Worm (Caenorhabditis elegans) whole organism, L1 larva: ENCODE measurements around the gene Y7A9A.1.
"Not testable (repeated sequence)": the region's sequence is repeated elsewhere in the genome, so short reads cannot be mapped to it uniquely, and the experiment has no call there.

ENCODE experiments used
- C04F5.9 ChIP-seq: sonication (generic microtip); optimal IDR thresholded peaks from 2 replicates; lab custom pipeline; 2016; ENCODE audit warnings: missing genetic modification characterization, missing compliant biosample characterization
- alr-1 ChIP-seq: fragments of 200-800 bp; sonication (Bioruptor generic); optimal IDR thresholded peaks from 2 replicates; lab custom pipeline; 2018; ENCODE audit warnings: borderline replicate concordance, mild to moderate bottlenecking, missing genetic modification characterization, missing compliant biosample characterization
- aly-2 ChIP-seq: fragments of 150-350 bp; optimal IDR thresholded peaks from 2 replicates; lab custom pipeline; 2014; ENCODE audit warnings: missing biosample characterization, missing genetic modification characterization
- ama-1 ChIP-seq: fragments of 150-350 bp; optimal IDR thresholded peaks from 2 replicates; lab custom pipeline; 2014
- ceh-82 ChIP-seq, 3 experiments: fragments of 150-350 bp in 1 of 3; sonication (generic microtip) in 2 of 3; optimal IDR thresholded peaks; 2 replicates each; lab custom pipeline; 2014 to 2017; ENCODE audit warnings: missing biosample characterization in 3 of 3, missing genetic modification characterization in 3 of 3
- efl-1 ChIP-seq, 4 experiments: fragments of 150-350 bp; optimal IDR thresholded peaks in 3 of 4; peaks in 1 of 4; 1 replicate in 1 of 4; 2 replicates in 3 of 4; lab custom pipeline; 2014; ENCODE audit warnings: missing biosample characterization in 2 of 4, missing genetic modification characterization in 2 of 4, missing genetic modification reagents in 2 of 4
- egl-13 ChIP-seq: sonication (generic microtip); optimal IDR thresholded peaks from 2 replicates; lab custom pipeline; 2016; ENCODE audit warnings: missing genotype, missing genetic modification reagents, missing genetic modification characterization, missing compliant biosample characterization
- elt-2 ChIP-seq: sonication (generic microtip); optimal IDR thresholded peaks from 2 replicates; lab custom pipeline; 2016; ENCODE audit warnings: missing genetic modification characterization, mild to moderate bottlenecking, inconsistent platforms, missing compliant biosample characterization, missing genetic modification reagents
- ets-5 ChIP-seq: fragments of 200-800 bp; sonication (Bioruptor generic); IDR thresholded peaks from 2 replicates; pipeline ENCODE4 v1.3.6; 2022; ENCODE audit warnings: missing genetic modification characterization, missing compliant biosample characterization
- fkh-4 ChIP-seq: sonication (generic microtip); optimal IDR thresholded peaks from 2 replicates; lab custom pipeline; 2016; ENCODE audit warnings: missing compliant biosample characterization, missing genetic modification characterization, borderline replicate concordance
- fos-1 ChIP-seq: fragments of 150-350 bp; optimal IDR thresholded peaks from 2 replicates; lab custom pipeline; 2014; ENCODE audit warnings: missing biosample characterization, missing genetic modification characterization
- grh-1 ChIP-seq: fragments of 200-800 bp; sonication (Bioruptor generic); IDR thresholded peaks from 2 replicates; pipeline ENCODE4 v1.3.6; 2022; ENCODE audit warnings: missing genetic modification reagents, missing genetic modification characterization, missing compliant biosample characterization
- hlh-17 ChIP-seq: fragments of 200-800 bp; sonication (Bioruptor generic); optimal IDR thresholded peaks from 2 replicates; lab custom pipeline; 2018; ENCODE audit warnings: missing genetic modification characterization, mild to moderate bottlenecking, missing compliant biosample characterization, moderate library complexity, borderline replicate concordance
- jun-1 ChIP-seq: fragments of 150-350 bp; optimal IDR thresholded peaks from 2 replicates; lab custom pipeline; 2014; ENCODE audit warnings: missing biosample characterization, missing genetic modification reagents, missing genetic modification characterization
- lin-35 ChIP-seq, 2 experiments: fragments of 150-350 bp; optimal IDR thresholded peaks; 2 replicates each; lab custom pipeline; 2014; ENCODE audit warnings: missing biosample characterization in 2 of 2, missing genetic modification characterization in 2 of 2, missing genetic modification reagents in 2 of 2
- lir-3 ChIP-seq: sonication (generic microtip); optimal IDR thresholded peaks from 2 replicates; lab custom pipeline; 2016; ENCODE audit warnings: mild to moderate bottlenecking, missing genetic modification characterization, moderate library complexity, missing compliant biosample characterization; ENCODE audit not compliant: poor library complexity
- lsy-2 ChIP-seq, 2 experiments: fragments of 150-350 bp; optimal IDR thresholded peaks; 2 replicates each; lab custom pipeline; 2014; ENCODE audit warnings: missing biosample characterization in 2 of 2, missing genetic modification characterization in 2 of 2
- mef-2 ChIP-seq: fragments of 150-350 bp; optimal IDR thresholded peaks from 2 replicates; lab custom pipeline; 2014; ENCODE audit warnings: missing biosample characterization, missing genetic modification characterization
- mep-1 ChIP-seq: fragments of 150-350 bp; optimal IDR thresholded peaks from 2 replicates; lab custom pipeline; 2014; ENCODE audit warnings: missing biosample characterization, missing genetic modification characterization
- nhr-12 ChIP-seq: sonication (generic microtip); optimal IDR thresholded peaks from 2 replicates; lab custom pipeline; 2017; ENCODE audit warnings: missing biosample characterization, missing genetic modification characterization
- nhr-20 ChIP-seq: sonication (generic microtip); optimal IDR thresholded peaks from 2 replicates; lab custom pipeline; 2016; ENCODE audit warnings: mild to moderate bottlenecking, missing genetic modification characterization, missing compliant biosample characterization
- nhr-237 ChIP-seq: fragments of 150-350 bp; optimal IDR thresholded peaks from 2 replicates; lab custom pipeline; 2014; ENCODE audit warnings: missing biosample characterization, missing genetic modification characterization
- nhr-47 ChIP-seq: sonication (generic microtip); optimal IDR thresholded peaks from 2 replicates; lab custom pipeline; 2016; ENCODE audit warnings: mild to moderate bottlenecking, missing genetic modification characterization, moderate library complexity, missing compliant biosample characterization
- nhr-71 ChIP-seq: sonication (generic microtip); optimal IDR thresholded peaks from 2 replicates; lab custom pipeline; 2016; ENCODE audit warnings: mild to moderate bottlenecking, missing genetic modification characterization, moderate library complexity, missing compliant biosample characterization
- nhr-77 ChIP-seq: fragments of 150-350 bp; optimal IDR thresholded peaks from 2 replicates; lab custom pipeline; 2014; ENCODE audit warnings: missing biosample characterization, missing genetic modification characterization
- nhr-85 ChIP-seq: sonication (generic microtip); peaks from one replicate; lab custom pipeline; 2016; ENCODE audit warnings: missing genetic modification characterization, inconsistent platforms, missing compliant biosample characterization
- nhr-90 ChIP-seq: sonication (generic microtip); optimal IDR thresholded peaks from 2 replicates; lab custom pipeline; 2016; ENCODE audit warnings: mild to moderate bottlenecking, missing genetic modification characterization, missing compliant biosample characterization; ENCODE audit not compliant: poor library complexity
- rnt-1 ChIP-seq: sonication (generic microtip); optimal IDR thresholded peaks from 2 replicates; lab custom pipeline; 2016; ENCODE audit warnings: mild to moderate bottlenecking, missing genetic modification characterization, moderate library complexity, missing compliant biosample characterization
- skn-1 ChIP-seq: fragments of 150-350 bp; optimal IDR thresholded peaks from 2 replicates; lab custom pipeline; 2014; ENCODE audit warnings: missing biosample characterization, missing genetic modification characterization
- snpc-4 ChIP-seq: fragments of 150-350 bp; optimal IDR thresholded peaks from 2 replicates; lab custom pipeline; 2014; ENCODE audit warnings: missing biosample characterization, missing genetic modification characterization
- sptf-1 ChIP-seq: fragments of 150-350 bp; optimal IDR thresholded peaks from 2 replicates; lab custom pipeline; 2014; ENCODE audit warnings: missing biosample characterization, missing genetic modification characterization
- tlp-1 ChIP-seq: fragments of 150-350 bp; optimal IDR thresholded peaks from 2 replicates; lab custom pipeline; 2014; ENCODE audit warnings: missing biosample characterization, missing genetic modification characterization
- unc-98 ChIP-seq: fragments of 200-800 bp; sonication (Bioruptor generic); IDR thresholded peaks from 2 replicates; pipeline ENCODE4 v1.3.6; 2022; ENCODE audit warnings: missing genetic modification characterization, missing compliant biosample characterization
- xbp-1 ChIP-seq: sonication (generic microtip); optimal IDR thresholded peaks from 2 replicates; lab custom pipeline; 2016; ENCODE audit warnings: missing genetic modification characterization, missing compliant biosample characterization
- zag-1 ChIP-seq: fragments of 150-350 bp; optimal IDR thresholded peaks from 2 replicates; lab custom pipeline; 2014; ENCODE audit warnings: missing biosample characterization, missing genetic modification characterization
- ztf-11 ChIP-seq, 2 experiments: sonication (generic microtip); optimal IDR thresholded peaks; 2 replicates each; lab custom pipeline; 2016 to 2017; ENCODE audit warnings: missing genetic modification characterization in 2 of 2, missing biosample characterization in 1 of 2, missing compliant biosample characterization in 1 of 2

Gene Y7A9A.1

DNA sequence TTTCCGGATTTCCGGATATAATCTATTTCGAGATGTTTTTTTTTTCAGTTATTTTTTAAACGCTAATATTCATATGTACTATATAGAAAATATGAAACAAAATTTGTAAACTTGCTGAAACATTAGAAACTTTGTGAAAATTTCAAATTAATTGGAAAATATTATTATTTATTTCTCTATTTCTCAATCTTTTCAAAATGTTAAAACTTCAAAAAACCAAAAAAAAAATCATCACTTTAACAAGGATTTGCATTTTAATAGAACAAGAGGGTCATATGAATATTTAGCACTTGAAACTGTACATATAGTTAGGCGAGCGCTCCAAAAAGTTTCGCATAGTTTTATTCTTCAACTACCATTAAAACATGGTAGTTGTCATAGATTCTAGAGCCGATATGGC lies at the start of gene Y7A9A.1:
Y7A9A.1 (plus strand) TSS at position 301 of the 400 bp plus-strand sequence.
- TF ChIP-seq lin-35 (GFP tag; optimal IDR thresholded peaks at IDR 0.05; lab: Kevin White, UChicago) (no peak), snpc-4 (no peak), tlp-1 (no peak), aly-2 (no peak), alr-1 (tag; lab: Kevin White, UChicago) (no peak), nhr-85 (tag; lab: Kevin White, UChicago) (no peak), egl-13 (no peak), nhr-237 (tag; lab: Kevin White, UChicago) (no peak), nhr-77 (no peak), nhr-20 (tag; lab: Kevin White, UChicago) (no peak)

DNA sequence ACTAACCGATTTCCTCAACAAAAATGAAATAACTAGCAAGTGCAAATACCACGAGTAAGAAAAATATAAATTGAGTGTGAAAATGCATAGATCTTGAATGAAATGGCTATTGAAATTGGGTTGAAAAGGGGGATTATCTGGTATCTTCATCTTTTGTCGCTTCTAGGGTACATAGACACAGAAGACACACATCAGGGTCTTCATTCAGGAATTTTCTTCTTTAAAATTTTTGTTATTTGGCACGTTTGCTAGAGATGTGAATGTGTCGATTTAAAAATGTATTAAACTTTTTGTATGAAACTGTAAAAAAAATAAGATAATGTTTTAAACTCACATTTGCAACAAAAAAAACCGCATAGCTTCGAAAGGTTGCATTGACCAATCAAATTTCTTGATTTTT lies 49.8 kb upstream of the Y7A9A.1 start, which contains the start of gene Y105C5B.25:
Y105C5B.25 (minus strand) TSS at position 101 of the 400 bp plus-strand sequence.
- no peak for TF ChIP-seq C04F5.9 (tag; lab: Kevin White, UChicago)
- TF ChIP-seq nhr-237 (tag; lab: Kevin White, UChicago) = no peak
- no peak for TF ChIP-seq efl-1 (optimal IDR thresholded peaks at IDR 0.05; lab: Kevin White, UChicago)
- no peak for TF ChIP-seq efl-1 (GFP tag; optimal IDR thresholded peaks at IDR 0.05 in 1 of 2; lab: Kevin White, UChicago)
- TF ChIP-seq nhr-12 = no peak
- TF ChIP-seq nhr-77 = no peak
- TF ChIP-seq fkh-4 (tag; lab: Kevin White, UChicago) = no peak
- no peak for TF ChIP-seq ztf-11 (tag; optimal IDR thresholded peaks at IDR 0.05; lab: Kevin White, UChicago)
- no peak for TF ChIP-seq fos-1 (tag; lab: Kevin White, UChicago)
- TF ChIP-seq hlh-17 (GFP tag; lab: Kevin White, UChicago) = no peak
- TF ChIP-seq rnt-1 = no peak
- no peak for TF ChIP-seq nhr-90
- TF ChIP-seq skn-1 (tag; lab: Kevin White, UChicago) = no peak
- TF ChIP-seq jun-1 = no peak
- TF ChIP-seq sptf-1 (tag; lab: Kevin White, UChicago) = no peak
- TF ChIP-seq ceh-82 (tag; optimal IDR thresholded peaks at IDR 0.05; lab: Kevin White, UChicago) = no peak
- no peak for TF ChIP-seq xbp-1 (tag; lab: Kevin White, UChicago)
- no peak for TF ChIP-seq mep-1 (tag; lab: Kevin White, UChicago)
- TF ChIP-seq mef-2 = no peak

- TF ChIP-seq elt-2 (tag; lab: Kevin White, UChicago) (peak; percentile 44), nhr-90 (peak; percentile 41), lin-35 (GFP tag; optimal IDR thresholded peaks at IDR 0.05; lab: Kevin White, UChicago) (peak in 1 of 2 experiments; percentile 29), ama-1 (lab: Kevin White, UChicago) (peak; percentile 50), efl-1 (GFP tag; optimal IDR thresholded peaks at IDR 0.05 in 1 of 2; lab: Kevin White, UChicago) (peak in 1 of 2 experiments; percentile 29), lsy-2 (tag; optimal IDR thresholded peaks at IDR 0.05; lab: Kevin White, UChicago) (peak in 1 of 2 experiments; percentile 12), lir-3 (peak; percentile 13), nhr-47 (peak; percentile 32)
- TF ChIP-seq efl-1 (optimal IDR thresholded peaks at IDR 0.05; lab: Kevin White, UChicago) = not testable (repeated sequence)
These were observed 29.5 kb upstream of the Y7A9A.1 start for ce11 chrIV:16167331-16167730.

DNA sequence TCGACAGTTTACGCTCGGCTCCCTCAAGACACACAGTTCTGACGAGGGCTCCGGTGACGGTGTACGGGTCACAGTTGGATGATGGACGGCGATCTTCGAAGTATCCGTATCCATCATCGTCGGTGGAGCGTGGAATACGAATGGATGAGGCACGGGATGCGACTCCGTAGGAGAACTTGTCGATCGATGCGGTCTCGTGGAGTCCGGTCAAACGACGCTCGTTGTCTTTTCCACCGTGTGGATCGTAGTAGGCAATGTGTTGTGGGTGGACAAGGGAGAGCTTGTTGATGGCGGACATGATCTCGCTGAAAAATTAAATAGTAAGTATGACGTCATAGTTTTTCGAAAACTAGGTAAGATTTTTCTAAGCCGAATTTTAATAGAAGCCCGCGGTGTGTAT lies 28.9 kb upstream of the Y7A9A.1 start:
- TF ChIP-seq hlh-17 (GFP tag; lab: Kevin White, UChicago) = no peak
- TF ChIP-seq ets-5 (GFP tag; lab: Robert Waterston, UW) = no peak
- TF ChIP-seq lin-35 (GFP tag; optimal IDR thresholded peaks at IDR 0.05; lab: Kevin White, UChicago) = peak in 1 of 2 experiments; percentile 14
- TF ChIP-seq zag-1 = no peak
- peak; percentile 6 for TF ChIP-seq nhr-85 (tag; lab: Kevin White, UChicago)
- 0 out of 2 replicates have a peak, but pooled peaks have one; percentile 17 for TF ChIP-seq grh-1 (GFP tag; lab: Robert Waterston, UW)
- TF ChIP-seq nhr-90 = peak; percentile 17
- no peak for TF ChIP-seq efl-1 (optimal IDR thresholded peaks at IDR 0.05; lab: Kevin White, UChicago)
- peak in 1 of 2 experiments; percentile 77 for TF ChIP-seq efl-1 (GFP tag; optimal IDR thresholded peaks at IDR 0.05 in 1 of 2; lab: Kevin White, UChicago)
- no peak for TF ChIP-seq unc-98 (GFP tag; lab: Robert Waterston, UW)
- peak; percentile 3 for TF ChIP-seq nhr-71 (tag; lab: Kevin White, UChicago)
- no peak for TF ChIP-seq C04F5.9 (tag; lab: Kevin White, UChicago)
- TF ChIP-seq, all 84 proteins: peak for 6
